Fruit fly (Drosophila melanogaster) whole organism, prepupa: ENCODE measurements around the gene CG2017.

Experiments
- CG16779 ChIP-seq: fragments of 200-800 bp; sonication (Bioruptor generic); optimal IDR thresholded peaks from 3 replicates; lab custom pipeline; 2017; ENCODE audit warnings: missing biosample characterization, mild to moderate bottlenecking, missing genetic modification characterization
- CG3032 ChIP-seq: fragments of 200-800 bp; optimal IDR thresholded peaks from 2 replicates; lab custom pipeline; 2019; ENCODE audit warnings: missing biosample characterization, mild to moderate bottlenecking, missing genetic modification characterization, moderate library complexity
- CG3919 ChIP-seq: fragments of 200-800 bp; sonication (Bioruptor generic); optimal IDR thresholded peaks from 3 replicates; lab custom pipeline; 2016; ENCODE audit warnings: missing biosample characterization, missing genetic modification characterization
- CG6163 ChIP-seq: fragments of 200-800 bp; sonication (Bioruptor generic); IDR thresholded peaks from 3 replicates; pipeline ENCODE4 v1.3.6; 2022; ENCODE audit warnings: missing biosample characterization, missing genetic modification characterization
- CG6854 ChIP-seq: fragments of 200-800 bp; sonication (Bioruptor generic); optimal IDR thresholded peaks from 2 replicates; lab custom pipeline; 2017; ENCODE audit warnings: missing biosample characterization, mild to moderate bottlenecking, missing genetic modification characterization
- CG7368 ChIP-seq: fragments of 200-800 bp; sonication (Bioruptor generic); optimal IDR thresholded peaks from 3 replicates; lab custom pipeline; 2016; ENCODE audit warnings: missing biosample characterization, missing genetic modification characterization
- CG8319 ChIP-seq: fragments of 200-800 bp; sonication (Bioruptor generic); optimal IDR thresholded peaks from 3 replicates; lab custom pipeline; 2016; ENCODE audit warnings: missing biosample characterization, missing genetic modification characterization
- Hr4 ChIP-seq: fragments of 200-800 bp; sonication (Bioruptor generic); optimal IDR thresholded peaks from 3 replicates; lab custom pipeline; 2016; ENCODE audit warnings: missing biosample characterization, missing genetic modification characterization
- Lpt ChIP-seq: fragments of 200-800 bp; sonication (Bioruptor generic); optimal IDR thresholded peaks from 3 replicates; lab custom pipeline; 2016; ENCODE audit warnings: missing biosample characterization, missing genetic modification characterization
- acj6 ChIP-seq: fragments of 200-800 bp; sonication (Bioruptor generic); optimal IDR thresholded peaks from 3 replicates; lab custom pipeline; 2016; ENCODE audit warnings: missing biosample characterization, missing genetic modification characterization
- cyc ChIP-seq: fragments of 200-800 bp; sonication (Bioruptor generic); optimal IDR thresholded peaks from 3 replicates; lab custom pipeline; 2016; ENCODE audit warnings: missing biosample characterization, missing genetic modification characterization
- topi ChIP-seq: fragments of 200-800 bp; sonication (Bioruptor generic); optimal IDR thresholded peaks from 3 replicates; lab custom pipeline; 2016; ENCODE audit warnings: missing biosample characterization, missing genetic modification characterization

dm6 chr3R:5843516-5843915 lies 18.7 kb downstream of the CG2017 start:
- no peak for TF ChIP-seq Hr4 (GFP tag; lab: Kevin White, UChicago)
- TF ChIP-seq CG3919 (GFP tag; lab: Kevin White, UChicago): no peak
- TF ChIP-seq CG3032 (tag; lab: Kevin White, UChicago): no peak
- no peak for TF ChIP-seq topi (GFP tag; lab: Kevin White, UChicago)
- TF ChIP-seq CG16779: no peak
- TF ChIP-seq CG7368 (GFP tag; lab: Kevin White, UChicago): no peak
- no peak for TF ChIP-seq Lpt (GFP tag; lab: Kevin White, UChicago)
- no peak for TF ChIP-seq cyc (GFP tag; lab: Kevin White, UChicago)
- TF ChIP-seq CG8319: no peak
- no peak for TF ChIP-seq CG6854 (GFP tag; lab: Kevin White, UChicago)
- TF ChIP-seq acj6 (GFP tag; lab: Kevin White, UChicago): no peak
- TF ChIP-seq CG6163 (GFP tag; lab: Robert Waterston, UW): no peak
